Fruit fly (Drosophila melanogaster) whole organism, wandering third instar larva: ENCODE data around the gene CG13031.

Experiments used
- CG32264 ChIP-seq: fragments of 200-800 bp; sonication (Bioruptor generic); optimal IDR thresholded peaks from 2 replicates; lab custom pipeline; 2016; ENCODE audit warnings: missing biosample characterization, missing genetic modification characterization
- CG9705 ChIP-seq: fragments of 200-800 bp; sonication (Bioruptor generic); optimal IDR thresholded peaks from 2 replicates; lab custom pipeline; 2018; ENCODE audit warnings: missing biosample characterization, mild to moderate bottlenecking, missing genetic modification characterization
- Dfd ChIP-seq: fragments of >200 bp; optimal IDR thresholded peaks from 2 replicates; lab custom pipeline; 2017; ENCODE audit warnings: missing biosample characterization, missing genetic modification characterization
- Dif ChIP-seq: fragments of 200-275, 200-300 bp; sonication (Bioruptor generic); optimal IDR thresholded peaks from 2 replicates; lab custom pipeline; 2018; ENCODE audit warnings: missing biosample characterization, missing genetic modification characterization; ENCODE audit not compliant: partially characterized antibody
- GATAd ChIP-seq: sonication (Bioruptor generic); optimal IDR thresholded peaks from 2 replicates; lab custom pipeline; 2016; ENCODE audit warnings: missing biosample characterization, missing genetic modification characterization
- HLH106 ChIP-seq: fragments of 200-800 bp; optimal IDR thresholded peaks from 3 replicates; lab custom pipeline; 2019; ENCODE audit warnings: missing biosample characterization, mild to moderate bottlenecking, missing genetic modification characterization, moderate library complexity
- Hnf4 ChIP-seq: fragments of 200-800 bp; sonication (Bioruptor generic); optimal IDR thresholded peaks from 2 replicates; lab custom pipeline; 2016; ENCODE audit warnings: missing biosample characterization, mild to moderate bottlenecking, missing genetic modification characterization
- Hr83 ChIP-seq: fragments of 200-300 bp; sonication (Bioruptor generic); optimal IDR thresholded peaks from 2 replicates; lab custom pipeline; 2016; ENCODE audit warnings: missing biosample characterization, mild to moderate bottlenecking, missing genetic modification characterization, moderate library complexity; ENCODE audit not compliant: poor library complexity, severe bottlenecking
- Jra ChIP-seq: sonication (Bioruptor generic); optimal IDR thresholded peaks from 2 replicates; lab custom pipeline; 2016; ENCODE audit warnings: missing biosample characterization, missing genetic modification characterization
- Mio ChIP-seq: sonication (Bioruptor generic); optimal IDR thresholded peaks from 2 replicates; lab custom pipeline; 2016; ENCODE audit warnings: missing biosample characterization, missing genetic modification characterization
- Myc ChIP-seq: fragments of >200 bp; optimal IDR thresholded peaks from 2 replicates; lab custom pipeline; 2017
- N ChIP-seq: fragments of >200 bp; optimal IDR thresholded peaks from 2 replicates; lab custom pipeline; 2018; ENCODE audit warnings: missing biosample characterization, missing external identifiers, missing genetic modification characterization
- OdsH ChIP-seq: fragments of 200-800 bp; sonication (Bioruptor generic); optimal IDR thresholded peaks from 2 replicates; lab custom pipeline; 2016; ENCODE audit warnings: missing biosample characterization, mild to moderate bottlenecking, missing genetic modification characterization
- Rel ChIP-seq, 2 experiments: fragments of 200-800 bp; sonication (Bioruptor generic) in 1 of 2; optimal IDR thresholded peaks; 2 replicates in 1 of 2; 3 replicates in 1 of 2; lab custom pipeline; 2016 to 2019; ENCODE audit warnings: mild to moderate bottlenecking in 2 of 2, missing biosample characterization in 2 of 2, missing genetic modification characterization in 2 of 2, moderate library complexity in 1 of 2
- Sp1 ChIP-seq: fragments of 200-800 bp; sonication (Bioruptor generic); optimal IDR thresholded peaks from 3 replicates; lab custom pipeline; 2019; ENCODE audit warnings: missing biosample characterization, mild to moderate bottlenecking, missing genetic modification characterization, moderate library complexity
- Vsx2 ChIP-seq: fragments of 200-300, 225-300 bp; sonication (Bioruptor generic); optimal IDR thresholded peaks from 2 replicates; lab custom pipeline; 2018; ENCODE audit warnings: missing biosample characterization, missing genetic modification characterization; ENCODE audit not compliant: partially characterized antibody
- brk ChIP-seq: fragments of 200-800 bp; sonication (Bioruptor generic); optimal IDR thresholded peaks from 2 replicates; lab custom pipeline; 2016; ENCODE audit warnings: missing biosample characterization, mild to moderate bottlenecking, missing genetic modification characterization
- dmrt93B ChIP-seq: fragments of 200-800 bp; sonication (Bioruptor generic); optimal IDR thresholded peaks from 2 replicates; lab custom pipeline; 2018; ENCODE audit warnings: missing biosample characterization, mild to moderate bottlenecking, missing genetic modification characterization
- dsf ChIP-seq: sonication (Bioruptor generic); optimal IDR thresholded peaks from 2 replicates; lab custom pipeline; 2016; ENCODE audit warnings: missing biosample characterization, missing genetic modification characterization, borderline replicate concordance
- ey ChIP-seq: fragments of 200-800 bp; sonication (Bioruptor generic); optimal IDR thresholded peaks from 2 replicates; lab custom pipeline; 2016; ENCODE audit warnings: missing biosample characterization, missing genetic modification characterization
- fru ChIP-seq: fragments of 200-800 bp; sonication (Bioruptor generic); optimal IDR thresholded peaks from 3 replicates; lab custom pipeline; 2016; ENCODE audit warnings: missing biosample characterization, mild to moderate bottlenecking, missing genetic modification characterization
- h ChIP-seq: fragments of 200-800 bp; sonication (Bioruptor generic); optimal IDR thresholded peaks from 3 replicates; lab custom pipeline; 2016; ENCODE audit warnings: missing biosample characterization, mild to moderate bottlenecking, missing genetic modification characterization
- jim ChIP-seq: fragments of 175-275, 200-325 bp; sonication (Bioruptor generic); optimal IDR thresholded peaks from 2 replicates; lab custom pipeline; 2016; ENCODE audit warnings: missing biosample characterization, mild to moderate bottlenecking, missing genetic modification characterization
- lola ChIP-seq: fragments of >200 bp; optimal IDR thresholded peaks from 2 replicates; lab custom pipeline; 2017; ENCODE audit warnings: missing biosample characterization, missing genetic modification characterization
- pan ChIP-seq: fragments of >200 bp; optimal IDR thresholded peaks from 2 replicates; lab custom pipeline; 2017
- psq ChIP-seq: fragments of 200-800 bp; sonication (Bioruptor generic); optimal IDR thresholded peaks from 3 replicates; lab custom pipeline; 2017; ENCODE audit warnings: missing biosample characterization, mild to moderate bottlenecking, missing genetic modification characterization, moderate library complexity
- rgr ChIP-seq: fragments of 200-800 bp; sonication (Bioruptor generic); optimal IDR thresholded peaks from 3 replicates; lab custom pipeline; 2016; ENCODE audit warnings: missing biosample characterization, mild to moderate bottlenecking, missing genetic modification characterization
- sv ChIP-seq: fragments of 200-800 bp; sonication (Bioruptor generic); optimal IDR thresholded peaks from 3 replicates; lab custom pipeline; 2016; ENCODE audit warnings: missing biosample characterization, missing genetic modification characterization
- usp ChIP-seq: fragments of >200 bp; optimal IDR thresholded peaks from 2 replicates; lab custom pipeline; 2017; ENCODE audit warnings: missing biosample characterization, missing genetic modification characterization

Gene CG13031

DNA sequence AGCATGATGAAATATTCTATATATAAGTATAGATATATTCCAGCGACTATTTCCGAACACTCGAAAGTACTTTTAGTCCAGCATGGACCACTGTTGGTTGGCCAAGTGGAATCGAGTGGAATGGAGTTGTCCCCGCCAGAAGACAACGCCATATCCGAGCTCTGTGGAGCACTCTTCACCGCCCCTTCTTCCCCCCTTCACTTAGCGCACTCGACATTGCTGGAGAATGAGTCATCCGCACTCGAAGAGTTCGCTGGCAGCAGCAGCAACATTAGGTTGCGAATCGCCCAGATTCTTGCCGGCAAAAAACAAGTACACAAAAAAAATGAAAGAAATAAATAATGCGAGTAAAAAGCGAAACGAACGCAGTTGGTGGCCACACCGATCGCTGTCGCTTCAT lies 26.6 kb upstream of the CG13031 start:
- no peak for TF ChIP-seq Dif (GFP tag; lab: Kevin White, UChicago)

DNA sequence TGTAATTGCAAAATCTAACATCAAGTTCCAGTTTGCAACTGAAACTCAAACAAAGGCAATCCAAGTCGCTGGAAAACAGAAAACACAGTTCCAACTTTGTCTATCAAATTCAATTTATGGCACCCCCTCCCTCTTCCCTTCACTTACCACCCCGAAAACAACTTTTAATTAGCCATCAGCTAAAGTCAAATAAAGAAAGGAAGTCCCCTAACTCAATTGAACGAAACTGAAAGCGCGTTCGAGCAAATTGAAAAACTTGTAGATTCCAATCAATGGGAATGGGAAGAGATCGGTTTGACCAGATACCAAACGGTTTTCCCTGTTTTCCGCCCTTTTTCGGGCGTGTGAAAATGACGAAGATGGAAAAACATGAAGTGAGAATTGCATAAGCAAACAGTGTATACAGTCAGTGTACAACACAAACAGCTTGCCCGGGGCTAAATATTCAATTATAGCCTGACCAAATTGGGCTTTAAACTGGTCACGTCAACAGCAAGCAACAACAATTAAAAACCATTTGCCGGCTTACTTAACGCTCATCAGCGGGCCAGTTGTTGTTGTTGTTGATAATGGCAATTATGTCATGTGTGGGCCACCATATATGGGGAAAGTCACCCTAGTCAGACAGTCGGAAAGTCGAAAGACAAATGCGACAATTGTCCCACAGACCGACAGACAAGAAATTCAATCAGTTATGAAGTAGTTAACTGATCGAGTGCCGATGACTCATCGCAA lies 25.2 kb upstream of the CG13031 start:
- TF ChIP-seq Rel (GFP tag; optimal IDR thresholded peaks at IDR 0.05; lab: Kevin White, UChicago), result no peak
- TF ChIP-seq Rel (tag; optimal IDR thresholded peaks at IDR 0.05; lab: Kevin White, UChicago), result peak; percentile 72
- no peak for TF ChIP-seq Hr83
- TF ChIP-seq Dfd (GFP tag; lab: Kevin White, UChicago), result no peak

DNA sequence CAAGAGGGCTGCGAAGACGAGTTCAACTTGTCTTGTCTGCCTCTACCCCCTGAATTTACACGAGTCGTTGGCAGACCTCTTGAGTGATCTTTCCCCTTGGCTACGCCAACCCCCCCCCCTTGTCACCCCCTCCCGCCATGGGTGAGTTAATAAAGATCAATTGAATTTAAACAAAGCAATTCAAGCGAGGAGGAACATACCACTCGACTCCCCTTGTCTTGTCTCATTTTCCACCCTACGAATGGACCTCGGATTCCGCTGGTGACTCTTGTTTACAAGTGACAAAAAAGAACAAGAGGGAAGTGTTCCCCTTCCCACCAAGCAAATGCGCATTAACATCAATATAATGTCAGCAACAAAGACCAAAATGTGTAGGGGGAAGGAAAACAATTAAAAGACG lies 21.8 kb upstream of the CG13031 start:
- TF ChIP-seq h (GFP tag; lab: Kevin White, UChicago) (no peak), usp (GFP tag; lab: Kevin White, UChicago) (no peak), jim (GFP tag; lab: Kevin White, UChicago) (no peak), Hr83 (no peak), rgr (no peak), Vsx2 (no peak), dsf (no peak), psq (GFP tag; lab: Kevin White, UChicago) (no peak), Sp1 (GFP tag; lab: Kevin White, UChicago) (no peak), CG9705 (GFP tag; lab: Kevin White, UChicago) (no peak), Dif (GFP tag; lab: Kevin White, UChicago) (no peak), Hnf4 (GFP tag; lab: Kevin White, UChicago) (no peak), pan (lab: Kevin White, UChicago) (no peak), dmrt93B (no peak), Jra (GFP tag; lab: Kevin White, UChicago) (no peak), HLH106 (no peak), fru (no peak)

DNA sequence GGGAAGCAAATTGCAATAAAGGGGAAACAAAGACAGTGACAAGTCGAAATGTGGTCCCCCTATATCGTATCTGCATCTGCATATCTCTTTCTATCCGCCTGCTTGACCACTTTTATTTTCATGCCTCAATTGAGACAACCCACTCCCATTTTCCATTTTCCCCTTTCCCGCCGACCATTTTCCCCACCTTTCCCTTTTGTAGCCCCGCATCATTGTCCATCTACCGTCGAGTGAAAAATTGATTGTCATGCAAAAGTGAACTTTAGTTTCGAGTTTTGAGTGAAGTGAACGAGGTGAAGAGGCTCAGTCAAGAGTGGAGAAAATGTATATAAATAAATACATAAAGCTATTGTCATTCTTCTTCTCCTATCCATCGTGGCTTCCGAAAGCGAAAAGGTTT lies 20.4 kb upstream of the CG13031 start:
- no peak for TF ChIP-seq GATAd
- TF ChIP-seq psq (GFP tag; lab: Kevin White, UChicago), result no peak
- no peak for TF ChIP-seq rgr
- no peak for TF ChIP-seq Jra (GFP tag; lab: Kevin White, UChicago)
- TF ChIP-seq Vsx2, result no peak
- TF ChIP-seq h (GFP tag; lab: Kevin White, UChicago), result no peak
- no peak for TF ChIP-seq brk (GFP tag; lab: Kevin White, UChicago)
- TF ChIP-seq Dfd (GFP tag; lab: Kevin White, UChicago), result no peak
- TF ChIP-seq, all 38 proteins: peak for 0

DNA sequence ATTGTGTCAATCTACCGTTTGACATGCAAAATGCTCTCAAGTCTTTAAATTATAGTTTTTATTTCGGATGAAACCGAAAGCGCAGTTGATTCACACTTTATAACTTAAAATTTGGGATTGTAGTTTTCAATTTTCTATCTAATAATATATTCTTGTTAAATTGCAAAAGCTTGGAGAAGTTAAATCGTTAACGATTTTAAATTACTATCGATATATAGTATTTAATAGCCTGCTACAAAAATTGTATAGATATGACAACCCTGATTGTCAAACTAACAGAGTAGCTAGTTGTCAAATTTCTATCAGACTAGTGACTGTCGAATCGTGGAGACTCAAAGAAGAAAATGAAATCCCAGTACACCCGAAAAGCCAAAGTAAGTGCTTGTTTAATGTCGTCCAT lies 20.0 kb upstream of the CG13031 start, which contains the start of gene CG9692:
Gene CG9692 (plus strand): TSS at position 301 of the 400 bp plus-strand sequence.
- TF ChIP-seq dmrt93B (no peak), lola (no peak), Dif (GFP tag; lab: Kevin White, UChicago) (no peak), pan (lab: Kevin White, UChicago) (no peak), Dfd (GFP tag; lab: Kevin White, UChicago) (no peak), CG32264 (GFP tag; lab: Kevin White, UChicago) (no peak), sv (GFP tag; lab: Kevin White, UChicago) (no peak), N (GFP tag; lab: Kevin White, UChicago) (no peak), ey (GFP tag; lab: Kevin White, UChicago) (no peak), fru (no peak), Mio (no peak), Myc (lab: Kevin White, UChicago) (no peak), usp (GFP tag; lab: Kevin White, UChicago) (no peak), OdsH (GFP tag; lab: Kevin White, UChicago) (no peak), dsf (no peak), HLH106 (no peak), brk (GFP tag; lab: Kevin White, UChicago) (no peak)
- TF ChIP-seq, all 38 proteins: peak for 0

DNA sequence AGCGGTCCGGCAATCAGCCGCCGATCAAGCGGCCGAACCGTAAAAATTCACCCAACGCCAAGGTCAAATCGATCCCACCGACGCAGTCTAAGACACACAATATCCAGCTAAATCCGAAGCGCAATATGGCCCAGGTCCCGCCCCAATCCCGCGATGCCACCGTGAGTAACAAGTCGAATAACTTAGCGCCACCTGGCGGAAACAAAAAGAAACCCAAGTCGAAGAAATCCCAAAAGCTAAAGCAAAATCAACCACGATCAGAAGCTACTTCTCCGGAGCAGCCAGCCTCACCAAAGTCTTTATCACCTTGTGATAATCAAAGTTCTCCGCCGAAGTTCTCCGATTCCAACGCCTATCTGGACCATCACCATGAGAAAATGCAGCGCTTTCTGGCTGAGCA lies 19.0 kb upstream of the CG13031 start:
- no peak for TF ChIP-seq Vsx2
